Worm (Caenorhabditis elegans) whole organism, young adult: ENCODE data around the gene F01G10.10.

ENCODE experiments used
- akir-1 ChIP-seq: fragments of 200-800 bp; sonication (Bioruptor generic); optimal IDR thresholded peaks from 2 replicates; lab custom pipeline; 2018; ENCODE audit warnings: mild to moderate bottlenecking, missing genetic modification characterization, moderate library complexity, missing compliant biosample characterization
- bed-1 ChIP-seq: fragments of 200-800 bp; sonication (Bioruptor generic); IDR thresholded peaks from 2 replicates; pipeline ENCODE4 v1.3.6; 2022; ENCODE audit warnings: missing genetic modification reagents, missing genetic modification characterization, missing compliant biosample characterization
- dox-1 ChIP-seq: fragments of 200-800 bp; sonication (Bioruptor generic); IDR thresholded peaks from 2 replicates; pipeline ENCODE4 v1.3.6; 2022; ENCODE audit warnings: missing genetic modification reagents, missing genetic modification characterization, missing compliant biosample characterization
- dpff-1 ChIP-seq: sonication (generic microtip); optimal IDR thresholded peaks from 2 replicates; lab custom pipeline; 2017; ENCODE audit warnings: mild to moderate bottlenecking, missing genetic modification characterization, missing compliant biosample characterization
- hmg-1.2 ChIP-seq: fragments of 200-800 bp; sonication (Bioruptor generic); IDR thresholded peaks from 2 replicates; pipeline ENCODE4 v1.3.6; 2022; ENCODE audit warnings: missing genetic modification reagents, missing genetic modification characterization, missing compliant biosample characterization
- lin-54 ChIP-seq: fragments of 200-800 bp; sonication (Bioruptor generic); optimal IDR thresholded peaks from 2 replicates; lab custom pipeline; 2018; ENCODE audit warnings: mild to moderate bottlenecking, missing genetic modification characterization, missing compliant biosample characterization

DNA sequence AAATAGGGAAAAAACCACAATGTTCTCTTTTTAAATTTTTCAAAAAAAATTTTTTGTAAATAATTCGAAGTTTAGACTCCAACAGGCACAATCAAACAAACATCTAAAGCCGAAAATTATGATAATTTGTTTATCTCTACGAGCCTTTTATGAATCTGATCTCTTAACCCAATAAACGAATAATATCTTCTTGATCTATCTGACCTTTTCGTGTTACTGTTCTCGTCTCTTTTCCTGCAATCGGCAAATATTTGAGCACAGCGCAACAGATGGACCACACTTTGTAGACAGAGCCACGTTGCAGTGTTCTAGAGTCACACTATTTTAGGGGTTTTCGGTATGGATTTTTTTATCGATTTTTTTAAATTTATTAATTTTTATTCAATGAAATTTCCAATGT lies 5.8 kb downstream of the F01G10.10 start:
- no peak for TF ChIP-seq bed-1 (GFP tag; lab: Robert Waterston, UW)
- TF ChIP-seq lin-54 (GFP tag; lab: Kevin White, UChicago): no peak
- no peak for TF ChIP-seq dox-1
- TF ChIP-seq dpff-1 (tag; lab: Kevin White, UChicago): no peak
- TF ChIP-seq akir-1 (GFP tag; lab: Kevin White, UChicago): no peak
- no peak for TF ChIP-seq hmg-1.2
